Fruit fly (Drosophila melanogaster) whole organism: ENCODE results near the gene Ns1.

Experiments used
- CG8478 ChIP-seq: fragments of >200 bp; optimal IDR thresholded peaks from 2 replicates; lab custom pipeline; 2018; ENCODE audit warnings: inconsistent platforms
- EcR ChIP-seq, 2 experiments: fragments of >200 bp; optimal IDR thresholded peaks; 2 replicates each; lab custom pipeline; 2017; ENCODE audit warnings: missing biosample characterization in 2 of 2, missing genetic modification characterization in 2 of 2, missing genetic modification reagents in 2 of 2
- pan ChIP-seq: fragments of >200 bp; optimal IDR thresholded peaks from 2 replicates; lab custom pipeline; 2017
- psq ChIP-seq: fragments of >200 bp; optimal IDR thresholded peaks from 2 replicates; lab custom pipeline; 2017
- usp ChIP-seq: fragments of >200 bp; optimal IDR thresholded peaks from 2 replicates; lab custom pipeline; 2017; ENCODE audit warnings: missing biosample characterization, missing genetic modification characterization, mixed read lengths

DNA sequence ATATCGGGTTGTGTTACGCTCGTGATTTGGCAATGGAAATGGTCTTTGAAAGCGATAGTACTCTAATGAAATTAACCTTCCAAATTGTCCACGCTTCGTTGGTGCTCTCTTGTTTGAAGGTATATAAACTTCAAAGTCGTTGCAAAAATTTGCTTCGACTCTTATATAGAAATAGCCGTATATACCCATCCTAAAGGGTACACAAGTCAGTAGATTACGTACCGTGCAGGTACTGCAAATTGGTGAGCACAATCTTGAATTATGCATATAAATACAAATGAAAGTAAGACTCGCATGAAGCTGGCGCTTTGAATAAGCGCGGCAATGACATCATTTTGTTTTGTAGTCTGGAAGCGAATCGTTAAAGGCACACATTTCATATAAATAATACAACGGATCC is 43.8 kb upstream of the Ns1 start:
- TF ChIP-seq CG8478 (no peak), psq (lab: Kevin White, UChicago) (no peak), pan (no peak), usp (no peak), EcR (GFP tag; optimal IDR thresholded peaks at IDR 0.05; lab: Kevin White, UChicago) (no peak)
